Worm (Caenorhabditis elegans): Measurements from ENCODE around the gene F40F8.5.
"Not testable (repeated sequence)": the region's sequence is repeated elsewhere in the genome, so short reads cannot be mapped to it uniquely, and the experiment has no call there.

The F40F8.5 gene

DNA sequence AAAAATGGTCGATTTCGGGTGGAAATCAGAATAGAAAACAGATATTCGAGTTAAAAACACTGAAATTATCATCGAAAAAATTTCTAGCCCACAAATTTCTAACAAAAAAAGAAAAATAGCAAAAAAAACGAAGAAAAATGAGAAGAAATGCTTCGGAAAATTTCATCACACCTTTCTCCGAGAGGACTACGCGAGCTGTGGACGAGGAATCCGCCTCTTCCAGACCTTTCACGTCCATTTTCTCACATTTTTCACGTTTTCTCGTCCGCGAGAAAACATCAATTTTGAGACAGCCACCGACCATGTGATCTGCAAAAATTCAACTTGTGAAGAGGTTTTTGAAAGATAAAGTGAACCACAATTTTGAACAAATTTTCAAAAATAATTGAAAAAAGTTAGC, 41.7 kb upstream of the F40F8.5 start:
- TF ChIP-seq nhr-90 (tag; optimal IDR thresholded peaks at IDR 0.05) (no peak), K11D2.4 (GFP tag; IDR thresholded peaks at IDR 0.05) (0 out of 2 replicates have a peak, but pooled peaks have one; percentile 18), F23B12.7 (tag; optimal IDR thresholded peaks at IDR 0.05; ENCODE audit: insufficient read depth) (no peak), hmg-1.2 (GFP tag; IDR thresholded peaks at IDR 0.05) (no peak), lin-26 (GFP tag; IDR thresholded peaks at IDR 0.05) (no peak), egrh-3 (GFP tag; IDR thresholded peaks at IDR 0.05) (no peak), hsf-1 (GFP tag; IDR thresholded peaks at IDR 0.05) (no peak), mcd-1 (GFP tag; IDR thresholded peaks at IDR 0.05) (peak; percentile 36; the same call in 1 of the 2 replicates), Y56A3A.18 (GFP tag; IDR thresholded peaks at IDR 0.05) (no peak), cebp-1 (GFP tag; IDR thresholded peaks at IDR 0.05) (peak; percentile 53; the same call in 1 of the 2 replicates), cebp-1 (tag; optimal IDR thresholded peaks at IDR 0.05) (peak; percentile 69)

DNA sequence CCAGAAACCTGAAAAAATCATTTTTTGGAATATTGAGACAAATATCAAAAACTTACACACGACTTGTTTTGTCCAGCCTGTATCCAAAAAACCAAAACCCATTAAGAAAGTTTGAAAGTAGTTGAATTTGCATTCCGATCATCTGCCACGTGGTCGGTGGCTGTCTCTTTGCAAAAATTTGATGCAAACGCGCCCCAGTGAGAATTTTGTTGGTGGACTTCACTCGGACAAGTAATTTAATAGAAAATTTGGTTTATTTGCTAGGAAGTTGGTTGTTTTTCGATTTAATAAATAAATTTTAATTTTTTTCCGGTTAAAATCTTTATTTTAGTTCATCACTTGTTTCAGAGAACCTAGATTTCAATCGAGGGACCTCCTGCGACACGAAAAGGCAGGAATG, 40.6 kb upstream of the F40F8.5 start:
- TF ChIP-seq mcd-1 (GFP tag; IDR thresholded peaks at IDR 0.05): peak; percentile 59
- no peak for TF ChIP-seq unc-130 (GFP tag; optimal IDR thresholded peaks at IDR 0.05)
- no peak for TF ChIP-seq C17E4.6 (GFP tag; IDR thresholded peaks at IDR 0.05)
- peak in 1 of 2 experiments; percentile 74 for TF ChIP-seq let-607 (tag; optimal IDR thresholded peaks at IDR 0.05)
- TF ChIP-seq pha-4 (tag; optimal IDR thresholded peaks at IDR 0.05): no peak

DNA sequence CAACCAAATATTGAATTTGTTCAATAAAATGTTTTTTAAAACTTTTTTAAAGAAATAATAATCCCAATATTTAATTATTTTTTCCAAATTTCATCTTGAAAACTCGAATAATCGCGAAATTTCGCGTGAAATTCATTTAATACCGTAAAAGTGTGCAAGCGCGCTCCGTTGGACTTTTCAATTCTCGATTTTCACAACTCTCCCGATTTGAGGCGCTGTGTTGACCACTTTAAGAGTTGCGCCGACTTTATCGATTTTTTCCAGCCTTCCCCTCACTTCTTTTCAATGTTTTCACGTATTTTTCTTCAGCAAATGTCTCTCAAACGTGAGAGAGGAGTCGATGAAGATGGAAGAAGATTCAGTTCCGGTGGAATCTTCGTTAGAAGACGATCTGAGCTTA, 35.8 kb upstream of the F40F8.5 start:
- TF ChIP-seq mcd-1 (GFP tag; IDR thresholded peaks at IDR 0.05): peak; percentile 65

DNA sequence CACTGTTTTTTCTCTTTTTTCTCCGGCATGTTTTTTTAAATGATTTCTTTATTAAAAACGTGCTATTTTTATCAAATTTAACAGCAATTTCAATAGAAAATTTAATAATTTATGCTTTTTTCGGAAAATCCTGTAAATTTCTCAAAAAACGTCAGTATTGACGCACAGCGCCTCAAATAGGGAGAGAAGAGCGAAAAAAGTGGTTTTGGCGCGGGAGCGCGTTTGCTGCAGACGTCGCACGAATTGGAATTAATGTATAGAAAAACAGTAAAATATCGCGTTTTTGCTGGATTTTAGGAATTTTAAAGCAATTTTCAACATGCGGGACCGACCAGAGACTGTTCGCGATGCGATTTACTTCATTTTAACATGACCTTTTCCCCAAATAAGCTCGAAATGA, 34.2 kb upstream of the F40F8.5 start:
- TF ChIP-seq mcd-1 (GFP tag; IDR thresholded peaks at IDR 0.05) (peak; percentile 75), snpc-4 (tag; optimal IDR thresholded peaks at IDR 0.05) (peak in 1 of 4 experiments; percentile 31), dox-1 (GFP tag; IDR thresholded peaks at IDR 0.05) (peak; percentile 58), attf-5 (GFP tag; optimal IDR thresholded peaks at IDR 0.05) (peak; percentile 35), ceh-100 (GFP tag; IDR thresholded peaks at IDR 0.05) (peak; percentile 80)
- TF ChIP-seq snpc-4 (GFP tag; optimal IDR thresholded peaks at IDR 0.05): not testable (repeated sequence)

DNA sequence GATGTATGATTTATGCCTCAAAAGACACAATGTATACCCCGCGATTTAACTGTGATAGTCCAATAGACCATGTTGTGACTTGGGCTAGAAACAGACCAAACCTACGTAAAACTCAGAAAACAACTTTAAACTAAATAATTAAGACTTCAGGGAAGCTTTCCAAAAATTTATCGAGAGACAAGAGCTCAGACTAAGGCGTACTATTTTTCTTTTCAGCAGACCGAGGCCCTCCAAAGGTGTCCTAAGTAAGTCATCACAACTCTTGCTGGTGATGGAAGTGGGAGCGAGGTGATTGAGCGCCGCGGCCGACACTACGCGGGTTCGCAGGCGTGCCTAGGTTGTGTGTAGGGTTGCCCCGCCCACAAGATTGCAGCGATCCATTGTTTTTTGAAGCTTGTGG, 32.3 kb upstream of the F40F8.5 start:
- TF ChIP-seq aptf-3 (GFP tag; IDR thresholded peaks at IDR 0.05) (no peak), D2030.7 (GFP tag; IDR thresholded peaks at IDR 0.05) (peak; percentile 98), F57C9.4 (tag; optimal IDR thresholded peaks at IDR 0.05) (no peak), tbp1 (GFP tag; optimal IDR thresholded peaks at IDR 0.05) (peak; percentile 82), athp-1 (tag; optimal IDR thresholded peaks at IDR 0.05) (peak; percentile 78), egrh-3 (GFP tag; IDR thresholded peaks at IDR 0.05) (peak; percentile 68), ztf-28 (GFP tag; IDR thresholded peaks at IDR 0.05) (peak; percentile 87), akir-1 (GFP tag; optimal IDR thresholded peaks at IDR 0.05) (no peak), ets-4 (GFP tag; optimal IDR thresholded peaks at IDR 0.05) (peak; percentile 4), ZK185.1 (tag; optimal IDR thresholded peaks at IDR 0.05; ENCODE audit: poor library complexity, severe bottlenecking) (peak; percentile 70), unc-130 (GFP tag; optimal IDR thresholded peaks at IDR 0.05) (peak; percentile 54), ama-1 (optimal IDR thresholded peaks at IDR 0.05) (peak; percentile 82), ama-1 (GFP tag; optimal IDR thresholded peaks at IDR 0.05) (peak in 1 of 2 experiments; percentile 38), aptf-2 (GFP tag; conservative IDR thresholded peaks at IDR 0.05) (0 out of 2 replicates have a peak, but pooled peaks have one; percentile 51), sea-2 (GFP tag; IDR thresholded peaks at IDR 0.05) (no peak), efl-1 (GFP tag; optimal IDR thresholded peaks at IDR 0.05) (peak; percentile 49), ceh-40 (GFP tag; IDR thresholded peaks at IDR 0.05) (no peak), hmg-20 (GFP tag; IDR thresholded peaks at IDR 0.05) (peak; percentile 61; the same call in 1 of the 2 replicates), nhr-179 (tag; optimal IDR thresholded peaks at IDR 0.05) (no peak), ccch-3 (GFP tag; optimal IDR thresholded peaks at IDR 0.05) (no peak), T07F8.4 (tag; optimal IDR thresholded peaks at IDR 0.05) (no peak), bed-1 (GFP tag; IDR thresholded peaks at IDR 0.05) (no peak), Y53G8AR.9 (GFP tag; conservative IDR thresholded peaks at IDR 0.05) (peak; percentile 84; the same call in 1 of the 2 replicates), somi-1 (GFP tag; optimal IDR thresholded peaks at IDR 0.05) (peak; percentile 48), nhr-90 (tag; optimal IDR thresholded peaks at IDR 0.05) (no peak), cebp-1 (GFP tag; IDR thresholded peaks at IDR 0.05) (no peak), cebp-1 (tag; optimal IDR thresholded peaks at IDR 0.05) (peak; percentile 56)
